Fruit fly (Drosophila melanogaster): Measurements from ENCODE around the gene PpD3.
A peak's percentile ranks its signal among the peaks of the same experiment; 100 is the strongest.

The PpD3 gene

dm6 chr3R:9705008-9705628 is 42.6 kb upstream of the PpD3 start, which contains the start of gene Unc-115a (continued):
- TF ChIP-seq CG6854 (GFP tag; optimal IDR thresholded peaks at IDR 0.05): peak; percentile 28
- TF ChIP-seq CG6683 (GFP tag; optimal IDR thresholded peaks at IDR 0.05): no peak
- no peak for TF ChIP-seq en (GFP tag; optimal IDR thresholded peaks at IDR 0.05)
- no peak for TF ChIP-seq bbx (GFP tag; IDR thresholded peaks at IDR 0.05; ENCODE audit: partially characterized antibody)
- no peak for TF ChIP-seq cato (GFP tag; optimal IDR thresholded peaks at IDR 0.05; ENCODE audit: borderline replicate concordance)
- TF ChIP-seq fd96Cb (tag; optimal IDR thresholded peaks at IDR 0.05): no peak
- peak in 1 of 2 experiments; percentile 39 for TF ChIP-seq Eip74EF (GFP tag; optimal IDR thresholded peaks at IDR 0.05)
- peak; percentile 51 for TF ChIP-seq Hsf (GFP tag; optimal IDR thresholded peaks at IDR 0.05)
- TF ChIP-seq ERR (GFP tag; optimal IDR thresholded peaks at IDR 0.05): peak; percentile 51
- peak; percentile 17 for TF ChIP-seq ems (GFP tag; optimal IDR thresholded peaks at IDR 0.05)
- TF ChIP-seq Camta (GFP tag; optimal IDR thresholded peaks at IDR 0.05): peak; percentile 34
- TF ChIP-seq bsh (GFP tag; optimal IDR thresholded peaks at IDR 0.05): peak; percentile 38 to 57
- no peak for TF ChIP-seq CG13287 (GFP tag; IDR thresholded peaks at IDR 0.05; ENCODE audit: partially characterized antibody)
- TF ChIP-seq row (GFP tag; IDR thresholded peaks at IDR 0.05): no peak

- TF ChIP-seq Med (GFP tag): peak; percentile 32
- no peak for TF ChIP-seq CG3838 (GFP tag; optimal IDR thresholded peaks at IDR 0.05)
- no peak for TF ChIP-seq twi (tag; optimal IDR thresholded peaks at IDR 0.05)
- TF ChIP-seq CG17612 (GFP tag; IDR thresholded peaks at IDR 0.05): no peak
- peak in 1 of 2 experiments; percentile 76 for TF ChIP-seq insv (GFP tag; optimal IDR thresholded peaks at IDR 0.05)
- TF ChIP-seq pfk (GFP tag; optimal IDR thresholded peaks at IDR 0.05): no peak
Measured at dm6 chr3R:9710228-9710627, 37.4 kb upstream of the PpD3 start.

dm6 chr3R:9710886-9711285 is 36.8 kb upstream of the PpD3 start, which contains the start of the genes trbd and dmt:
TSS of gene trbd (minus strand) at chr3R:9711037.
TSS of gene dmt (plus strand) at chr3R:9711142.
- TF ChIP-seq CG1529 (GFP tag; optimal IDR thresholded peaks at IDR 0.05) (no peak), Lhr (GFP tag; optimal IDR thresholded peaks at IDR 0.05) (peak; percentile 89), CG17385 (GFP tag; optimal IDR thresholded peaks at IDR 0.05) (no peak), ftz-f1 (GFP tag; optimal IDR thresholded peaks at IDR 0.05) (peak; percentile 97), Lim3 (GFP tag; IDR thresholded peaks at IDR 0.05) (no peak), B-H1 (GFP tag; IDR thresholded peaks at IDR 0.05) (no peak), CG6765 (GFP tag; optimal IDR thresholded peaks at IDR 0.05) (no peak), Ssrp (tag; optimal IDR thresholded peaks at IDR 0.05) (no peak), Sox100B (GFP tag; optimal IDR thresholded peaks at IDR 0.05) (no peak), MBD-R2 (GFP tag; IDR thresholded peaks at IDR 0.05) (no peak), Drgx (GFP tag; IDR thresholded peaks at IDR 0.05) (no peak), CG11695 (GFP tag; IDR thresholded peaks at IDR 0.05) (no peak), tup (GFP tag; optimal IDR thresholded peaks at IDR 0.05) (peak; percentile 4), Tbp (GFP tag; optimal IDR thresholded peaks at IDR 0.05) (no peak), repo (GFP tag; optimal IDR thresholded peaks at IDR 0.05) (peak; percentile 41), maf-S (GFP tag; optimal IDR thresholded peaks at IDR 0.05) (peak; percentile 69), Usf (GFP tag; optimal IDR thresholded peaks at IDR 0.05) (no peak), CG4328 (GFP tag; optimal IDR thresholded peaks at IDR 0.05) (no peak), sqz (GFP tag; optimal IDR thresholded peaks at IDR 0.05) (no peak), Antp (GFP tag; optimal IDR thresholded peaks at IDR 0.05) (peak; percentile 68), CG15479 (GFP tag; optimal IDR thresholded peaks at IDR 0.05) (no peak), stc (GFP tag; IDR thresholded peaks at IDR 0.05) (no peak), usp (GFP tag; optimal IDR thresholded peaks at IDR 0.05) (no peak), Abd-B (GFP tag; optimal IDR thresholded peaks at IDR 0.05) (no peak), CG7839 (tag; optimal IDR thresholded peaks at IDR 0.05) (no peak), Kr (GFP tag; optimal IDR thresholded peaks at IDR 0.05) (no peak), Dbx (GFP tag; IDR thresholded peaks at IDR 0.05) (no peak), pan (optimal IDR thresholded peaks at IDR 0.05) (no peak), pan (GFP tag; optimal IDR thresholded peaks at IDR 0.05 in 1 of 2, IDR thresholded peaks at IDR 0.05 in 1 of 2) (no peak)

Measured in whole organism, embryonic.